Fruit fly (Drosophila melanogaster): ENCODE measurements around the gene Taf12.

Taf12 gene

dm6 chr3R:11678016-11678415 lies 1.5 kb downstream of the Taf12 start, which contains the start of gene CG18476 (continued):
- peak; percentile 89 for TF ChIP-seq caup (GFP tag; optimal IDR thresholded peaks at IDR 0.05; ENCODE audit: severe bottlenecking)
- TF ChIP-seq CG33557 (GFP tag; optimal IDR thresholded peaks at IDR 0.05) = peak; percentile 85
- TF ChIP-seq CG10267 (tag; optimal IDR thresholded peaks at IDR 0.05) = peak; percentile 87
- TF ChIP-seq knrl (GFP tag; IDR thresholded peaks at IDR 0.05; ENCODE audit: partially characterized antibody) = no peak
- TF ChIP-seq az2 (GFP tag; optimal IDR thresholded peaks at IDR 0.05) = peak; percentile 90
- peak; percentile 94 for TF ChIP-seq CG6689 (GFP tag; IDR thresholded peaks at IDR 0.05)
- no peak for TF ChIP-seq unc-4 (GFP tag; IDR thresholded peaks at IDR 0.05; ENCODE audit: partially characterized antibody)
- peak; percentile 39 for TF ChIP-seq CG1792 (GFP tag; optimal IDR thresholded peaks at IDR 0.05)
- peak; percentile 73 for TF ChIP-seq CG3838 (GFP tag; optimal IDR thresholded peaks at IDR 0.05)
- TF ChIP-seq CG2678 (tag; optimal IDR thresholded peaks at IDR 0.05) = peak; percentile 95
- TF ChIP-seq gem (tag; optimal IDR thresholded peaks at IDR 0.05) = peak; percentile 97
- TF ChIP-seq E2f1 (GFP tag; IDR thresholded peaks at IDR 0.05) = peak; percentile 95
- peak; percentile 84 for TF ChIP-seq kay (GFP tag; optimal IDR thresholded peaks at IDR 0.05)
- TF ChIP-seq vvl (GFP tag; IDR thresholded peaks at IDR 0.05) = peak; percentile 96
- peak; percentile 92 for TF ChIP-seq CG2120 (GFP tag; optimal IDR thresholded peaks at IDR 0.05)
- TF ChIP-seq TFAM (GFP tag; optimal IDR thresholded peaks at IDR 0.05) = no peak
- no peak for TF ChIP-seq tna (GFP tag; IDR thresholded peaks at IDR 0.05; ENCODE audit: partially characterized antibody)
- TF ChIP-seq CG12769 (tag; optimal IDR thresholded peaks at IDR 0.05) = no peak
- peak; percentile 77 for TF ChIP-seq Bteb2 (GFP tag; optimal IDR thresholded peaks at IDR 0.05)
- peak; percentile 94 for TF ChIP-seq CG18262 (tag; optimal IDR thresholded peaks at IDR 0.05)
- peak; percentile 90 for TF ChIP-seq CG2889 (GFP tag; IDR thresholded peaks at IDR 0.05)
- TF ChIP-seq CG9797 (GFP tag; optimal IDR thresholded peaks at IDR 0.05) = peak; percentile 47
- no peak for TF ChIP-seq HLHmδ (GFP tag; optimal IDR thresholded peaks at IDR 0.05)
- no peak for TF ChIP-seq sima (GFP tag; optimal IDR thresholded peaks at IDR 0.05)
- TF ChIP-seq Atf3 (GFP tag; optimal IDR thresholded peaks at IDR 0.05) = peak; percentile 52
- peak; percentile 86 for TF ChIP-seq CG6175 (GFP tag; IDR thresholded peaks at IDR 0.05)
- peak; percentile 96 for TF ChIP-seq Xrp1 (GFP tag; IDR thresholded peaks at IDR 0.05)
- TF ChIP-seq MESR4 (GFP tag; optimal IDR thresholded peaks at IDR 0.05) = peak; percentile 48
- TF ChIP-seq zfh1 (GFP tag; IDR thresholded peaks at IDR 0.05) = peak; percentile 94
- TF ChIP-seq D (optimal IDR thresholded peaks at IDR 0.05) = no peak
- TF ChIP-seq D (GFP tag; optimal IDR thresholded peaks at IDR 0.05) = peak; percentile 84
- peak; percentile 92 for TF ChIP-seq CG3726 (GFP tag; IDR thresholded peaks at IDR 0.05)
- TF ChIP-seq CG7839 (tag; optimal IDR thresholded peaks at IDR 0.05) = peak; percentile 96
- TF ChIP-seq Adf1 (GFP tag; IDR thresholded peaks at IDR 0.05) = peak; percentile 73
- TF ChIP-seq Atf-2 (GFP tag; optimal IDR thresholded peaks at IDR 0.05) = peak; percentile 10
- peak; percentile 96 for TF ChIP-seq CG17829 (tag; optimal IDR thresholded peaks at IDR 0.05)
- peak; percentile 89 for TF ChIP-seq tin (GFP tag; optimal IDR thresholded peaks at IDR 0.05)
- peak; percentile 64 for TF ChIP-seq Mad (GFP tag; optimal IDR thresholded peaks at IDR 0.05)
- peak; percentile 77 for TF ChIP-seq CG16815 (GFP tag; optimal IDR thresholded peaks at IDR 0.05)
- TF ChIP-seq CG6854 (GFP tag; optimal IDR thresholded peaks at IDR 0.05) = peak; percentile 64
- peak; percentile 94 for TF ChIP-seq CG15269 (tag; optimal IDR thresholded peaks at IDR 0.05)
- no peak for TF ChIP-seq amos (GFP tag; IDR thresholded peaks at IDR 0.05; ENCODE audit: partially characterized antibody)
- no peak for TF ChIP-seq cad (GFP tag; optimal IDR thresholded peaks at IDR 0.05)
- TF ChIP-seq Six4 (GFP tag; optimal IDR thresholded peaks at IDR 0.05) = peak; percentile 85
- TF ChIP-seq kni (GFP tag; optimal IDR thresholded peaks at IDR 0.05) = peak; percentile 26
- TF ChIP-seq Dad (GFP tag; optimal IDR thresholded peaks at IDR 0.05) = peak; percentile 30
- peak; percentile 91 for TF ChIP-seq CG1233 (GFP tag; optimal IDR thresholded peaks at IDR 0.05)
- peak; percentile 87 for TF ChIP-seq CG16779 (GFP tag; IDR thresholded peaks at IDR 0.05)
- TF ChIP-seq CG10209 (GFP tag; optimal IDR thresholded peaks at IDR 0.05) = peak; percentile 89
- peak; percentile 87 for TF ChIP-seq CG18764 (GFP tag; optimal IDR thresholded peaks at IDR 0.05)
- TF ChIP-seq CG7745 (tag; optimal IDR thresholded peaks at IDR 0.05) = no peak

Data from whole organism, embryonic.